Worm (Caenorhabditis elegans) whole organism, L3 larva: ENCODE data around the gene ptr-8.
A peak's percentile ranks its signal among the peaks of the same experiment; 100 is the strongest.

Experiments
- R02D3.7 ChIP-seq: fragments of 150-350 bp; optimal IDR thresholded peaks from 2 replicates; lab custom pipeline; 2014; ENCODE audit warnings: missing biosample characterization, missing genetic modification characterization
- ZK546.5 ChIP-seq: sonication (generic microtip); optimal IDR thresholded peaks from 2 replicates; lab custom pipeline; 2017; ENCODE audit warnings: missing biosample characterization, missing genetic modification characterization
- aly-2 ChIP-seq: fragments of 150-350 bp; optimal IDR thresholded peaks from 2 replicates; lab custom pipeline; 2014; ENCODE audit warnings: missing biosample characterization, missing genetic modification characterization
- ama-1 ChIP-seq: fragments of 150-350 bp; optimal IDR thresholded peaks from 2 replicates; lab custom pipeline; 2018
- ceh-16 ChIP-seq: sonication (generic microtip); optimal IDR thresholded peaks from 2 replicates; lab custom pipeline; 2017; ENCODE audit warnings: missing biosample characterization, missing genetic modification characterization
- ceh-28 ChIP-seq: fragments of 150-350 bp; optimal IDR thresholded peaks from 2 replicates; lab custom pipeline; 2014; ENCODE audit warnings: missing biosample characterization, missing genetic modification reagents, missing genetic modification characterization
- ceh-82 ChIP-seq: fragments of 150-350 bp; optimal IDR thresholded peaks from 2 replicates; lab custom pipeline; 2014; ENCODE audit warnings: missing biosample characterization, missing genetic modification characterization
- ceh-9 ChIP-seq: sonication (generic microtip); optimal IDR thresholded peaks from 2 replicates; lab custom pipeline; 2018; ENCODE audit warnings: missing biosample characterization, missing genetic modification characterization
- daf-12 ChIP-seq: fragments of 150-350 bp; optimal IDR thresholded peaks from 2 replicates; lab custom pipeline; 2014; ENCODE audit warnings: missing biosample characterization, missing genetic modification reagents, missing genetic modification characterization
- egl-27 ChIP-seq: sonication (generic microtip); optimal IDR thresholded peaks from 4 replicates; lab custom pipeline; 2017; ENCODE audit warnings: missing biosample characterization, missing genetic modification reagents, missing genetic modification characterization
- egl-5 ChIP-seq: fragments of 150-350 bp; optimal IDR thresholded peaks from 2 replicates; lab custom pipeline; 2017; ENCODE audit warnings: missing biosample characterization, missing genetic modification reagents, missing genetic modification characterization, inconsistent platforms
- elt-1 ChIP-seq: fragments of 150-350 bp; optimal IDR thresholded peaks from 2 replicates; lab custom pipeline; 2014; ENCODE audit warnings: missing biosample characterization, missing genetic modification characterization
- elt-2 ChIP-seq: sonication (generic microtip); optimal IDR thresholded peaks from 2 replicates; lab custom pipeline; 2016; ENCODE audit warnings: missing genetic modification reagents, mild to moderate bottlenecking, missing genetic modification characterization, missing compliant biosample characterization
- elt-3 ChIP-seq, 3 experiments: fragments of 150-350 bp in 1 of 3; sonication (generic microtip) in 2 of 3; optimal IDR thresholded peaks; 2 replicates in 2 of 3; 4 replicates in 1 of 3; lab custom pipeline; 2014 to 2017; ENCODE audit warnings: missing biosample characterization in 3 of 3, missing genetic modification characterization in 3 of 3
- eor-1 ChIP-seq, 2 experiments: fragments of 150-350 bp; optimal IDR thresholded peaks; 2 replicates each; lab custom pipeline; 2014 to 2018; ENCODE audit warnings: missing biosample characterization in 2 of 2, missing genetic modification characterization in 2 of 2
- fkh-10 ChIP-seq: sonication (generic microtip); optimal IDR thresholded peaks from 2 replicates; lab custom pipeline; 2017; ENCODE audit warnings: missing biosample characterization, missing genetic modification reagents, missing genetic modification characterization
- fkh-2 ChIP-seq: fragments of 150-350 bp; optimal IDR thresholded peaks from 2 replicates; lab custom pipeline; 2014; ENCODE audit warnings: missing biosample characterization, missing genetic modification reagents, missing genetic modification characterization
- fos-1 ChIP-seq: fragments of 150-350 bp; optimal IDR thresholded peaks from 2 replicates; lab custom pipeline; 2014; ENCODE audit warnings: missing biosample characterization, missing genetic modification characterization
- hmg-11 ChIP-seq: sonication (generic microtip); optimal IDR thresholded peaks from 2 replicates; lab custom pipeline; 2016; ENCODE audit warnings: missing genetic modification characterization, missing compliant biosample characterization
- jun-1 ChIP-seq: fragments of 150-350 bp; optimal IDR thresholded peaks from 2 replicates; lab custom pipeline; 2014; ENCODE audit warnings: missing biosample characterization, missing genetic modification reagents, missing genetic modification characterization
- lin-15B ChIP-seq: fragments of 150-350 bp; optimal IDR thresholded peaks from 2 replicates; lab custom pipeline; 2014; ENCODE audit warnings: missing biosample characterization, missing genetic modification characterization
- lin-39 ChIP-seq: fragments of 150-350 bp; optimal IDR thresholded peaks from 2 replicates; lab custom pipeline; 2018; ENCODE audit warnings: missing biosample characterization, missing genetic modification reagents, missing genetic modification characterization
- lsy-12 ChIP-seq: sonication (generic microtip); optimal IDR thresholded peaks from 2 replicates; lab custom pipeline; 2016; ENCODE audit warnings: mild to moderate bottlenecking, missing genetic modification characterization, missing compliant biosample characterization
- mdl-1 ChIP-seq: fragments of 150-350 bp; optimal IDR thresholded peaks from 2 replicates; lab custom pipeline; 2014; ENCODE audit warnings: missing biosample characterization, missing genetic modification characterization
- mml-1 ChIP-seq: fragments of 150-350 bp; sonication (generic microtip); optimal IDR thresholded peaks from 3 replicates; lab custom pipeline; 2014; ENCODE audit warnings: missing biosample characterization, missing genetic modification characterization
- nfya-1 ChIP-seq: sonication (generic microtip); optimal IDR thresholded peaks from 2 replicates; lab custom pipeline; 2017; ENCODE audit warnings: missing genetic modification characterization, mild to moderate bottlenecking, missing compliant biosample characterization, antibody characterized with exemption, moderate library complexity; ENCODE audit not compliant: insufficient read depth
- nhr-11 ChIP-seq: fragments of 150-350 bp; optimal IDR thresholded peaks from 2 replicates; lab custom pipeline; 2014; ENCODE audit warnings: missing biosample characterization, missing genetic modification characterization
- nhr-12 ChIP-seq: fragments of 150-350 bp; optimal IDR thresholded peaks from 2 replicates; lab custom pipeline; 2014; ENCODE audit warnings: missing biosample characterization, missing genetic modification characterization
- nhr-23 ChIP-seq: fragments of 150-350 bp; optimal IDR thresholded peaks from 2 replicates; lab custom pipeline; 2014; ENCODE audit warnings: missing biosample characterization, missing genetic modification reagents, missing genetic modification characterization
- nhr-237 ChIP-seq: fragments of 150-350 bp; optimal IDR thresholded peaks from 2 replicates; lab custom pipeline; 2014; ENCODE audit warnings: missing biosample characterization, missing genetic modification characterization
- nhr-25 ChIP-seq: sonication (generic microtip); optimal IDR thresholded peaks from 2 replicates; lab custom pipeline; 2017; ENCODE audit warnings: missing biosample characterization, missing genetic modification characterization
- nhr-28 ChIP-seq: fragments of 150-350 bp; optimal IDR thresholded peaks from 2 replicates; lab custom pipeline; 2014; ENCODE audit warnings: missing biosample characterization, missing genetic modification characterization
- nhr-43 ChIP-seq: sonication (generic microtip); optimal IDR thresholded peaks from 2 replicates; lab custom pipeline; 2016; ENCODE audit warnings: mild to moderate bottlenecking, missing genetic modification characterization, missing compliant biosample characterization; ENCODE audit not compliant: poor library complexity, severe bottlenecking
- nhr-67 ChIP-seq: fragments of 150-350 bp; optimal IDR thresholded peaks from 2 replicates; lab custom pipeline; 2014; ENCODE audit warnings: missing biosample characterization, missing genetic modification characterization
- nhr-77 ChIP-seq: fragments of 150-350 bp; optimal IDR thresholded peaks from 2 replicates; lab custom pipeline; 2014; ENCODE audit warnings: missing biosample characterization, missing genetic modification characterization
- pha-4 ChIP-seq: fragments of 150-350 bp; optimal IDR thresholded peaks from 2 replicates; lab custom pipeline; 2014; ENCODE audit warnings: missing biosample characterization, missing genetic modification reagents, missing genetic modification characterization
- pqm-1 ChIP-seq: fragments of 150-350 bp; optimal IDR thresholded peaks from 2 replicates; lab custom pipeline; 2017; ENCODE audit warnings: missing biosample characterization, missing genetic modification characterization, inconsistent platforms
- sea-2 ChIP-seq: fragments of 150-350 bp; sonication (generic microtip); optimal IDR thresholded peaks from 4 replicates; lab custom pipeline; 2014; ENCODE audit warnings: missing biosample characterization, missing genetic modification reagents, missing genetic modification characterization
- skn-1 ChIP-seq: fragments of 150-350 bp; optimal IDR thresholded peaks from 2 replicates; lab custom pipeline; 2014; ENCODE audit warnings: missing biosample characterization, missing genetic modification characterization
- snpc-4 ChIP-seq: fragments of 150-350 bp; optimal IDR thresholded peaks from 2 replicates; lab custom pipeline; 2014; ENCODE audit warnings: missing biosample characterization, missing genetic modification characterization
- tbx-2 ChIP-seq: sonication (generic microtip); optimal IDR thresholded peaks from 2 replicates; lab custom pipeline; 2016; ENCODE audit warnings: mild to moderate bottlenecking, missing genetic modification characterization, missing compliant biosample characterization
- unc-39 ChIP-seq: sonication (generic microtip); optimal IDR thresholded peaks from 4 replicates; lab custom pipeline; 2017; ENCODE audit warnings: missing biosample characterization, missing genetic modification characterization
- unc-62 ChIP-seq: fragments of 150-350 bp; sonication (generic microtip); optimal IDR thresholded peaks from 4 replicates; lab custom pipeline; 2014; ENCODE audit warnings: missing biosample characterization, missing genetic modification reagents, missing genetic modification characterization
- zag-1 ChIP-seq: fragments of 150-350 bp; optimal IDR thresholded peaks from 2 replicates; lab custom pipeline; 2014; ENCODE audit warnings: missing biosample characterization, missing genetic modification characterization
- ztf-11 ChIP-seq: fragments of 150-350 bp; optimal IDR thresholded peaks from 2 replicates; lab custom pipeline; 2014; ENCODE audit warnings: missing biosample characterization, missing genetic modification characterization

ptr-8 gene

ce11 chrII:10868670-10869246, 20.3 kb upstream of the ptr-8 start, which contains the start of the genes gmps-1 and cap-2 (continued):
- TF ChIP-seq egl-27 (tag; lab: Kevin White, UChicago) = peak; percentile 80
- TF ChIP-seq sea-2 (GFP tag; lab: Kevin White, UChicago) = no peak
- peak; percentile 11 for TF ChIP-seq nhr-67 (tag; lab: Kevin White, UChicago)
- peak; percentile 97 for TF ChIP-seq lsy-12 (tag; lab: Kevin White, UChicago)
- TF ChIP-seq ceh-9 (tag; lab: Kevin White, UChicago) = no peak
- TF ChIP-seq fkh-2 (tag; lab: Kevin White, UChicago) = no peak
- TF ChIP-seq fkh-10 (GFP tag; lab: Kevin White, UChicago) = peak; percentile 88
- TF ChIP-seq pqm-1 (tag; lab: Kevin White, UChicago) = peak; percentile 74
- TF ChIP-seq snpc-4 (tag; lab: Kevin White, UChicago) = peak; percentile 79
- peak; percentile 54 for TF ChIP-seq ZK546.5 (tag; lab: Kevin White, UChicago)
- TF ChIP-seq egl-5 (tag; lab: Kevin White, UChicago) = peak; percentile 90
- TF ChIP-seq ama-1 = peak; percentile 77

ce11 chrII:10870698-10871097, 18.4 kb upstream of the ptr-8 start:
- TF ChIP-seq ceh-16 (tag; lab: Kevin White, UChicago) (no peak), hmg-11 (tag; lab: Kevin White, UChicago) (no peak), nfya-1 (tag; lab: Kevin White, UChicago) (no peak), unc-39 (tag; lab: Kevin White, UChicago) (no peak), ceh-9 (tag; lab: Kevin White, UChicago) (no peak), fkh-2 (tag; lab: Kevin White, UChicago) (no peak), ama-1 (no peak), lin-15B (tag; lab: Kevin White, UChicago) (no peak), nhr-237 (tag; lab: Kevin White, UChicago) (no peak), nhr-77 (tag; lab: Kevin White, UChicago) (no peak), mml-1 (tag; lab: Kevin White, UChicago) (no peak), nhr-43 (no peak), nhr-11 (tag; lab: Kevin White, UChicago) (no peak)
- TF ChIP-seq, all 47 proteins: peak for 0

- TF ChIP-seq ceh-9 (tag; lab: Kevin White, UChicago) (no peak), elt-2 (peak; percentile 29), ceh-82 (tag; lab: Kevin White, UChicago) (peak; percentile 63), hmg-11 (tag; lab: Kevin White, UChicago) (peak; percentile 60), nhr-11 (tag; lab: Kevin White, UChicago) (no peak), ama-1 (no peak), nhr-28 (tag; lab: Kevin White, UChicago) (no peak), nhr-67 (tag; lab: Kevin White, UChicago) (no peak), nfya-1 (tag; lab: Kevin White, UChicago) (peak; percentile 90), R02D3.7 (tag; lab: Kevin White, UChicago) (peak; percentile 98), sea-2 (GFP tag; lab: Kevin White, UChicago) (no peak), ceh-16 (tag; lab: Kevin White, UChicago) (no peak), fkh-10 (GFP tag; lab: Kevin White, UChicago) (peak; percentile 31), elt-1 (tag; lab: Kevin White, UChicago) (peak; percentile 30), mdl-1 (tag; lab: Kevin White, UChicago) (no peak), nhr-237 (tag; lab: Kevin White, UChicago) (no peak), ztf-11 (tag; lab: Kevin White, UChicago) (no peak), pha-4 (tag; lab: Kevin White, UChicago) (peak; percentile 89), unc-39 (tag; lab: Kevin White, UChicago) (no peak), tbx-2 (tag; lab: Kevin White, UChicago) (no peak), unc-62 (GFP tag; lab: Kevin White, UChicago) (no peak), egl-5 (tag; lab: Kevin White, UChicago) (peak; percentile 62), pqm-1 (tag; lab: Kevin White, UChicago) (no peak), lin-15B (tag; lab: Kevin White, UChicago) (peak; percentile 93), fkh-2 (tag; lab: Kevin White, UChicago) (no peak), nhr-25 (tag; lab: Kevin White, UChicago) (peak; percentile 82), jun-1 (no peak), eor-1 (tag; optimal IDR thresholded peaks at IDR 0.05; lab: Kevin White, UChicago) (no peak), ceh-28 (tag; lab: Kevin White, UChicago) (peak; percentile 39), daf-12 (tag; lab: Kevin White, UChicago) (no peak), zag-1 (tag; lab: Kevin White, UChicago) (no peak), fos-1 (tag; lab: Kevin White, UChicago) (no peak), nhr-12 (tag; lab: Kevin White, UChicago) (no peak), skn-1 (tag; lab: Kevin White, UChicago) (no peak), lin-39 (peak; percentile 80), nhr-77 (tag; lab: Kevin White, UChicago) (no peak), ZK546.5 (tag; lab: Kevin White, UChicago) (no peak), aly-2 (no peak), lsy-12 (tag; lab: Kevin White, UChicago) (peak; percentile 16), egl-27 (tag; lab: Kevin White, UChicago) (no peak), nhr-43 (peak; percentile 75), elt-3 (tag; optimal IDR thresholded peaks at IDR 0.05; lab: Kevin White, UChicago) (no peak), nhr-23 (peak; percentile 83)
These were observed 16.5 kb upstream of the ptr-8 start, which contains the start of the genes cyn-4 and copz-1 for ce11 chrII:10872541-10872940. Gene cyn-4, minus strand, starts transcription at chrII:10872611. Gene copz-1, plus strand, starts transcription at chrII:10872879.
